Fruit fly (Drosophila melanogaster) whole organism, embryonic: ENCODE results near the gene CG31743.
A peak's percentile ranks its signal among the peaks of the same experiment; 100 is the strongest.

Experiments
- ATbp ChIP-seq: fragments of 200-800 bp; sonication (Bioruptor generic); optimal IDR thresholded peaks from 2 replicates; lab custom pipeline; 2017; ENCODE audit warnings: missing biosample characterization, mild to moderate bottlenecking, missing genetic modification characterization, missing genetic modification reagents
- C15 ChIP-seq: fragments of 200-800 bp; sonication (Bioruptor generic); IDR thresholded peaks from 3 replicates; pipeline ENCODE4 v1.3.6; 2022; ENCODE audit warnings: missing biosample characterization, missing genetic modification characterization
- CG10209 ChIP-seq: fragments of 200-800 bp; sonication (Bioruptor generic); optimal IDR thresholded peaks from 3 replicates; lab custom pipeline; 2017; ENCODE audit warnings: missing biosample characterization, mild to moderate bottlenecking, missing genetic modification characterization, missing genetic modification reagents
- CG10366 ChIP-seq: fragments of 200-800 bp; sonication (Bioruptor generic); IDR thresholded peaks from 2 replicates; pipeline ENCODE4 v1.3.6; 2022; ENCODE audit warnings: missing biosample characterization, missing genetic modification characterization
- CG10431 ChIP-seq: fragments of 200-800 bp; sonication (Bioruptor generic); optimal IDR thresholded peaks from 3 replicates; lab custom pipeline; 2018; ENCODE audit warnings: missing biosample characterization, mild to moderate bottlenecking, missing genetic modification characterization
- CG10565 ChIP-seq: fragments of 200-800 bp; sonication (Bioruptor generic); optimal IDR thresholded peaks from 3 replicates; lab custom pipeline; 2016; ENCODE audit warnings: missing biosample characterization, mild to moderate bottlenecking, missing genetic modification characterization
- CG12104 ChIP-seq: fragments of 200-800 bp; sonication (Bioruptor generic); optimal IDR thresholded peaks from 3 replicates; lab custom pipeline; 2016; ENCODE audit warnings: missing biosample characterization, missing genetic modification characterization
- CG12299 ChIP-seq: fragments of 200-800 bp; sonication (Bioruptor generic); optimal IDR thresholded peaks from 2 replicates; lab custom pipeline; 2018; ENCODE audit warnings: missing biosample characterization, mild to moderate bottlenecking, missing genetic modification characterization
- CG12391 ChIP-seq: fragments of 200-800 bp; sonication (Bioruptor generic); optimal IDR thresholded peaks from 3 replicates; lab custom pipeline; 2018; ENCODE audit warnings: missing biosample characterization, mild to moderate bottlenecking, missing genetic modification characterization, moderate library complexity
- CG12659 ChIP-seq: fragments of 200-800 bp; sonication (Bioruptor generic); optimal IDR thresholded peaks from 3 replicates; lab custom pipeline; 2017; ENCODE audit warnings: mild to moderate bottlenecking, missing biosample characterization, missing genetic modification reagents, missing genetic modification characterization
- CG14710 ChIP-seq: fragments of 200-800 bp; sonication (Bioruptor generic); optimal IDR thresholded peaks from 3 replicates; lab custom pipeline; 2019; ENCODE audit warnings: missing biosample characterization, mild to moderate bottlenecking, missing genetic modification characterization, moderate library complexity
- CG1602 ChIP-seq: fragments of 200-800 bp; sonication (Bioruptor generic); optimal IDR thresholded peaks from 3 replicates; lab custom pipeline; 2016; ENCODE audit warnings: missing biosample characterization, missing genetic modification characterization
- CG17328 ChIP-seq: fragments of 200-800 bp; sonication (Bioruptor generic); IDR thresholded peaks from 2 replicates; pipeline ENCODE4 v1.3.6; 2022; ENCODE audit warnings: missing biosample characterization, missing genetic modification characterization
- CG17802 ChIP-seq: fragments of 200-800 bp; sonication (Bioruptor generic); optimal IDR thresholded peaks from 2 replicates; lab custom pipeline; 2018; ENCODE audit warnings: missing biosample characterization, mild to moderate bottlenecking, missing genetic modification characterization, moderate library complexity
- CG2889 ChIP-seq: fragments of 200-800 bp; sonication (Bioruptor generic); IDR thresholded peaks from 3 replicates; pipeline ENCODE4 v1.3.6; 2022; ENCODE audit warnings: missing biosample characterization, missing genetic modification characterization
- CG30020 ChIP-seq: fragments of 200-800 bp; optimal IDR thresholded peaks from 2 replicates; lab custom pipeline; 2019; ENCODE audit warnings: missing biosample characterization, mild to moderate bottlenecking, missing genetic modification characterization, moderate library complexity
- CG31224 ChIP-seq: fragments of 200-800 bp; sonication (Bioruptor generic); IDR thresholded peaks from 2 replicates; pipeline ENCODE4 v1.3.6; 2022; ENCODE audit warnings: missing biosample characterization, missing genetic modification characterization
- CG32772 ChIP-seq: fragments of 200-800 bp; sonication (Bioruptor generic); IDR thresholded peaks from 2 replicates; pipeline ENCODE4 v1.3.6; 2022; ENCODE audit warnings: missing biosample characterization, missing genetic modification characterization
- CG34422 ChIP-seq: fragments of 200-800 bp; sonication (Bioruptor generic); IDR thresholded peaks from 3 replicates; pipeline ENCODE4 v1.3.6; 2022; ENCODE audit warnings: missing biosample characterization, missing genetic modification characterization
- CG4854 ChIP-seq: fragments of 200-800 bp; sonication (Bioruptor generic); optimal IDR thresholded peaks from 2 replicates; lab custom pipeline; 2016; ENCODE audit warnings: missing biosample characterization, missing genetic modification characterization, inconsistent platforms
- CG6654 ChIP-seq: fragments of 200-800 bp; sonication (Bioruptor generic); optimal IDR thresholded peaks from 2 replicates; lab custom pipeline; 2017; ENCODE audit warnings: missing biosample characterization, mild to moderate bottlenecking, missing genetic modification characterization
- CG7928 ChIP-seq: fragments of 200-800 bp; sonication (Bioruptor generic); optimal IDR thresholded peaks from 2 replicates; lab custom pipeline; 2017; ENCODE audit warnings: missing biosample characterization, mild to moderate bottlenecking, missing genetic modification characterization
- CG9609 ChIP-seq: fragments of 200-800 bp; sonication (Bioruptor generic); optimal IDR thresholded peaks from 3 replicates; lab custom pipeline; 2016; ENCODE audit warnings: missing biosample characterization, missing genetic modification characterization
- CoRest ChIP-seq: fragments of 200-800 bp; sonication (Bioruptor generic); optimal IDR thresholded peaks from 3 replicates; lab custom pipeline; 2018; ENCODE audit warnings: missing biosample characterization, mild to moderate bottlenecking, missing genetic modification characterization, moderate library complexity
- D19B ChIP-seq: fragments of 200-800 bp; sonication (Bioruptor generic); optimal IDR thresholded peaks from 2 replicates; lab custom pipeline; 2017; ENCODE audit warnings: missing biosample characterization, mild to moderate bottlenecking, missing genetic modification characterization
- Deaf1 ChIP-seq: fragments of 200-800 bp; optimal IDR thresholded peaks from 3 replicates; lab custom pipeline; 2019; ENCODE audit warnings: missing biosample characterization, mild to moderate bottlenecking, missing genetic modification characterization, moderate library complexity
- Dek ChIP-seq: fragments of 200-800 bp; sonication (Bioruptor generic); optimal IDR thresholded peaks from 3 replicates; lab custom pipeline; 2019; ENCODE audit warnings: missing biosample characterization, mild to moderate bottlenecking, missing genetic modification characterization, moderate library complexity
- Doc3 ChIP-seq: fragments of 200-800 bp; sonication (Bioruptor generic); IDR thresholded peaks from 3 replicates; pipeline ENCODE4 v1.3.6; 2022; ENCODE audit warnings: missing biosample characterization, missing genetic modification characterization; ENCODE audit not compliant: partially characterized antibody
- HLH3B ChIP-seq: fragments of 200-800 bp; sonication (Bioruptor generic); IDR thresholded peaks from 2 replicates; pipeline ENCODE4 v1.3.6; 2022; ENCODE audit warnings: missing biosample characterization, missing genetic modification characterization
- HLH54F ChIP-seq: fragments of 200-800 bp; sonication (Bioruptor generic); optimal IDR thresholded peaks from 3 replicates; lab custom pipeline; 2016; ENCODE audit warnings: missing biosample characterization, missing genetic modification characterization
- Hand ChIP-seq: fragments of 200-800 bp; sonication (Bioruptor generic); optimal IDR thresholded peaks from 2 replicates; lab custom pipeline; 2017; ENCODE audit warnings: mild to moderate bottlenecking, missing biosample characterization, missing genetic modification reagents, missing genetic modification characterization
- Hr78 ChIP-seq, 2 experiments: fragments of 200-800 bp in 1 of 2; fragments of >200 bp in 1 of 2; sonication (Bioruptor generic) in 1 of 2; optimal IDR thresholded peaks; 2 replicates each; lab custom pipeline; 2017 to 2019; ENCODE audit warnings: missing biosample characterization in 2 of 2, missing genetic modification characterization in 2 of 2, mild to moderate bottlenecking in 1 of 2, moderate library complexity in 1 of 2
- Lim3 ChIP-seq: fragments of 200-800 bp; sonication (Bioruptor generic); IDR thresholded peaks from 2 replicates; pipeline ENCODE4 v1.3.6; 2022; ENCODE audit warnings: missing biosample characterization, missing genetic modification characterization
- Lpt ChIP-seq: fragments of >200 bp; optimal IDR thresholded peaks from 2 replicates; lab custom pipeline; 2018; ENCODE audit warnings: missing biosample characterization, missing genetic modification characterization
- MTF-1 ChIP-seq: fragments of 200-800 bp; sonication (Bioruptor generic); optimal IDR thresholded peaks from 2 replicates; lab custom pipeline; 2018; ENCODE audit warnings: missing biosample characterization, mild to moderate bottlenecking, missing genetic modification characterization, borderline replicate concordance
- Neu2 ChIP-seq: fragments of 200-800 bp; sonication (Bioruptor generic); optimal IDR thresholded peaks from 3 replicates; lab custom pipeline; 2016; ENCODE audit warnings: missing biosample characterization, missing genetic modification characterization, borderline replicate concordance
- Ptx1 ChIP-seq: fragments of 200-800 bp; sonication (Bioruptor generic); IDR thresholded peaks from 2 replicates; pipeline ENCODE4 v1.3.6; 2022; ENCODE audit warnings: missing biosample characterization, missing genetic modification characterization
- Side ChIP-seq: fragments of 200-800 bp; sonication (Bioruptor generic); optimal IDR thresholded peaks from 2 replicates; lab custom pipeline; 2016; ENCODE audit warnings: missing biosample characterization, missing genetic modification characterization
- Sry-δ ChIP-seq: fragments of 200-800 bp; sonication (Bioruptor generic); optimal IDR thresholded peaks from 2 replicates; lab custom pipeline; 2016; ENCODE audit warnings: missing biosample characterization, missing genetic modification characterization
- abd-A ChIP-seq: fragments of 200-800 bp; sonication (Bioruptor generic); optimal IDR thresholded peaks from 3 replicates; lab custom pipeline; 2019; ENCODE audit warnings: missing biosample characterization, mild to moderate bottlenecking, missing genetic modification characterization, moderate library complexity
- ap ChIP-seq: fragments of 200-800 bp; sonication (Bioruptor generic); IDR thresholded peaks from 2 replicates; pipeline ENCODE4 v1.3.6; 2022; ENCODE audit warnings: missing biosample characterization, missing genetic modification characterization
- ci ChIP-seq: fragments of 200-800 bp; sonication (Bioruptor generic); IDR thresholded peaks from 3 replicates; pipeline ENCODE4 v1.3.6; 2022; ENCODE audit warnings: missing biosample characterization, missing genetic modification characterization
- crp ChIP-seq, 2 experiments: fragments of 200-800 bp; sonication (Bioruptor generic); optimal IDR thresholded peaks; 2 replicates in 1 of 2; 3 replicates in 1 of 2; lab custom pipeline; 2017; ENCODE audit warnings: missing biosample characterization in 2 of 2, missing genetic modification characterization in 2 of 2, mild to moderate bottlenecking in 1 of 2, moderate library complexity in 1 of 2
- dysf ChIP-seq: fragments of 200-800 bp; sonication (Bioruptor generic); IDR thresholded peaks from 3 replicates; pipeline ENCODE4 v1.3.6; 2022; ENCODE audit warnings: missing biosample characterization, missing genetic modification characterization
- lmd ChIP-seq: fragments of 200-800 bp; sonication (Bioruptor generic); IDR thresholded peaks from 2 replicates; pipeline ENCODE4 v1.3.6; 2022; ENCODE audit warnings: missing biosample characterization, missing genetic modification characterization
- pfk ChIP-seq: fragments of 200-800 bp; sonication (Bioruptor generic); optimal IDR thresholded peaks from 2 replicates; lab custom pipeline; 2018; ENCODE audit warnings: missing biosample characterization, mild to moderate bottlenecking, missing genetic modification characterization, moderate library complexity
- pita ChIP-seq: fragments of 200-800 bp; sonication (Bioruptor generic); optimal IDR thresholded peaks from 2 replicates; lab custom pipeline; 2017; ENCODE audit warnings: missing biosample characterization, mild to moderate bottlenecking, missing genetic modification characterization
- run ChIP-seq: fragments of 200-800 bp; sonication (Bioruptor generic); optimal IDR thresholded peaks from 3 replicates; lab custom pipeline; 2018; ENCODE audit warnings: missing biosample characterization, mild to moderate bottlenecking, missing genetic modification characterization
- seq ChIP-seq: fragments of 200-800 bp; sonication (Bioruptor generic); IDR thresholded peaks from 2 replicates; pipeline ENCODE4 v1.3.6; 2022; ENCODE audit warnings: missing biosample characterization, missing genetic modification characterization
- tio ChIP-seq: fragments of 200-800 bp; sonication (Bioruptor generic); optimal IDR thresholded peaks from 2 replicates; lab custom pipeline; 2017; ENCODE audit warnings: missing biosample characterization, missing genetic modification characterization, inconsistent platforms
- zen2 ChIP-seq: fragments of 200-800 bp; sonication (Bioruptor generic); IDR thresholded peaks from 3 replicates; pipeline ENCODE4 v1.3.6; 2022; ENCODE audit warnings: missing biosample characterization, missing genetic modification characterization; ENCODE audit not compliant: partially characterized antibody

Gene CG31743

DNA sequence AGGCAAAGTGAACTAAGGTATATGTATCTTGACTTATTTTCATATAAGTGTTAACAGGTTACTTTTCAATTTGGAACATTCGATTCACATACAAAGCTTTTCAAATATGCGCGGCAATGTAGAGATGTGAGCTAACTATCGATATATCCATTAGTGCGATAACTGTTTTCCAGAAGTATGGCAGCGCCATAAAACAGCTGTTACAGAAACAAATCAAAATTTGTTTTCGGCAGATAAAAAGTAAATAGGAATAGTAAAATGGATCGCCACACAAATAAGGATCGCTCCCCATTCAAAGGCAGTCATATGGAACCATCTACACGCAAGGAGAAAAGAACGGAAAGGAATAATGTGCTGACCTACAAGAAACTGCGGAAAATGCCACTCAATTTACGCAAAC, at the start of gene CG31743, which contains the start of the genes CG32832 and CG34313 (continued):
- no peak for TF ChIP-seq pfk (GFP tag; lab: Kevin White, UChicago)
- peak; percentile 64; the same call in 1 of the 3 replicates for TF ChIP-seq zen2
- TF ChIP-seq CG4854 (GFP tag; lab: Kevin White, UChicago) = no peak
- TF ChIP-seq Doc3 (GFP tag; lab: Robert Waterston, UW) = peak; percentile 78
- peak; percentile 39; the same call in 1 of the 3 replicates for TF ChIP-seq ci
- no peak for TF ChIP-seq Dek (tag; lab: Kevin White, UChicago)
- TF ChIP-seq CG10431 (GFP tag; lab: Kevin White, UChicago) = no peak
- no peak for TF ChIP-seq HLH3B (GFP tag; lab: Robert Waterston, UW)
- no peak for TF ChIP-seq CG34422 (GFP tag; lab: Robert Waterston, UW)
- no peak for TF ChIP-seq tio (GFP tag; lab: Kevin White, UChicago)
- no peak for TF ChIP-seq abd-A (tag; lab: Kevin White, UChicago)
- TF ChIP-seq run = no peak
- no peak for TF ChIP-seq CG12104 (GFP tag; lab: Kevin White, UChicago)
- peak; percentile 20 for TF ChIP-seq CoRest
- no peak for TF ChIP-seq lmd (GFP tag; lab: Robert Waterston, UW)
- TF ChIP-seq CG12659 (GFP tag; lab: Kevin White, UChicago) = peak; percentile 19
- TF ChIP-seq CG2889 (GFP tag; lab: Robert Waterston, UW) = no peak
- TF ChIP-seq CG9609 (GFP tag; lab: Kevin White, UChicago) = no peak
- no peak for TF ChIP-seq CG32772 (GFP tag; lab: Robert Waterston, UW)
- no peak for TF ChIP-seq CG31224 (GFP tag; lab: Robert Waterston, UW)
- TF ChIP-seq CG1602 (GFP tag; lab: Kevin White, UChicago) = no peak
- no peak for TF ChIP-seq CG12391 (tag; lab: Kevin White, UChicago)
- TF ChIP-seq HLH54F = no peak
- TF ChIP-seq Lim3 (GFP tag; lab: Robert Waterston, UW) = no peak
- no peak for TF ChIP-seq dysf
- no peak for TF ChIP-seq CG10209 (GFP tag; lab: Kevin White, UChicago)
- TF ChIP-seq Side (GFP tag; lab: Kevin White, UChicago) = no peak
- TF ChIP-seq CG14710 (tag; lab: Kevin White, UChicago) = no peak
- TF ChIP-seq CG30020 = no peak
- no peak for TF ChIP-seq CG7928
- TF ChIP-seq Sry-δ = peak; percentile 95
- no peak for TF ChIP-seq pita (GFP tag; lab: Kevin White, UChicago)
- no peak for TF ChIP-seq Ptx1 (GFP tag; lab: Robert Waterston, UW)
- no peak for TF ChIP-seq C15 (GFP tag; lab: Robert Waterston, UW)
- TF ChIP-seq CG17802 (tag; lab: Kevin White, UChicago) = no peak
- TF ChIP-seq Hand (GFP tag; lab: Kevin White, UChicago) = no peak
- no peak for TF ChIP-seq CG12299
- TF ChIP-seq Hr78 (GFP tag; optimal IDR thresholded peaks at IDR 0.05; lab: Kevin White, UChicago) = no peak
- TF ChIP-seq CG6654 (GFP tag; lab: Kevin White, UChicago) = no peak
- no peak for TF ChIP-seq MTF-1 (GFP tag; lab: Kevin White, UChicago)
- TF ChIP-seq Deaf1 (tag; lab: Kevin White, UChicago) = peak; percentile 43
- TF ChIP-seq CG10366 (GFP tag; lab: Robert Waterston, UW) = no peak
- no peak for TF ChIP-seq CG17328 (GFP tag; lab: Robert Waterston, UW)
- peak; percentile 77 to 97 for TF ChIP-seq crp (GFP tag; optimal IDR thresholded peaks at IDR 0.05; lab: Kevin White, UChicago)
- TF ChIP-seq CG10565 (GFP tag; lab: Kevin White, UChicago) = no peak
- TF ChIP-seq Lpt (GFP tag; lab: Kevin White, UChicago) = no peak
- no peak for TF ChIP-seq ATbp
- TF ChIP-seq ap (GFP tag; lab: Robert Waterston, UW) = no peak
- TF ChIP-seq Neu2 = no peak
- TF ChIP-seq seq (GFP tag; lab: Robert Waterston, UW) = no peak
- no peak for TF ChIP-seq D19B (GFP tag; lab: Kevin White, UChicago)
